Fruit fly (Drosophila melanogaster): ENCODE results near the gene pes.

- TF ChIP-seq pan (optimal IDR thresholded peaks at IDR 0.05), result no peak
- TF ChIP-seq psq (optimal IDR thresholded peaks at IDR 0.05), result no peak
- no peak for TF ChIP-seq CG8478 (optimal IDR thresholded peaks at IDR 0.05)
Observed at dm6 chr2L:7993984-7994854, at the start of gene pes.
